Worm (Caenorhabditis elegans): ENCODE results near the gene lron-4.

Gene lron-4

DNA sequence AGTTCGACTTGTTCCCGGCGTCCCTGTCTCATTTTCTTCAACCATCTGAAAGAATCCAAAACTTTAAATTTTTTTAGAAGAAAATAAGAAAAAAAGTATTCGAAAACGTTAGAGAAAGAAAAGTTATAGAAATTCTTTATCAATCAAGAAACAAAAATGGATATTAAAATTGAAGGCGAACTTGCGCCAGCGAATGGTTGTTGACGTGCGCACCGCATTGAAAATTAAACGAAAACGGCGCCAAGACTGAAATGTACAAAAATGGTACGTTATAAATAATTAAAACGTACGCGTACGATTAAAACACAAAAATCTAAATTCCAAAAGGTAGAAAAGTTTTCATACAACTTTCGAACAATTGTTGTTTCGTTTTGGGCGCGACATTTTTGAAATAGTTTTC lies 25.2 kb downstream of the lron-4 start, which contains the start of gene K02C4.3 (continued):
- TF ChIP-seq mes-2 (tag; optimal IDR thresholded peaks at IDR 0.05; ENCODE audit: poor library complexity, severe bottlenecking) (peak; percentile 81), nhr-237 (tag; optimal IDR thresholded peaks at IDR 0.05) (no peak), rbr-2 (tag; optimal IDR thresholded peaks at IDR 0.05) (peak; percentile 40), ces-1 (GFP tag; optimal IDR thresholded peaks at IDR 0.05) (no peak), vab-7 (GFP tag; IDR thresholded peaks at IDR 0.05) (no peak), F49E8.2 (tag; optimal IDR thresholded peaks at IDR 0.05; ENCODE audit: borderline replicate concordance) (no peak), dmd-8 (GFP tag; IDR thresholded peaks at IDR 0.05) (no peak), php-3 (GFP tag; IDR thresholded peaks at IDR 0.05) (no peak), lin-29 (GFP tag; IDR thresholded peaks at IDR 0.05) (no peak), nhr-28 (tag; optimal IDR thresholded peaks at IDR 0.05) (peak; percentile 27), fos-1 (tag; optimal IDR thresholded peaks at IDR 0.05) (no peak), F37D6.2 (tag; optimal IDR thresholded peaks at IDR 0.05) (no peak), nhr-102 (tag; optimal IDR thresholded peaks at IDR 0.05) (no peak), nhr-41 (GFP tag; IDR thresholded peaks at IDR 0.05) (no peak), ztf-11 (tag; optimal IDR thresholded peaks at IDR 0.05) (no peak), attf-4 (tag; optimal IDR thresholded peaks at IDR 0.05) (no peak), unc-130 (GFP tag; optimal IDR thresholded peaks at IDR 0.05) (no peak), spr-1 (tag; optimal IDR thresholded peaks at IDR 0.05) (peak; percentile 42), egl-43 (GFP tag; IDR thresholded peaks at IDR 0.05) (no peak), gei-8 (GFP tag; optimal IDR thresholded peaks at IDR 0.05) (no peak), F10B5.3 (tag; optimal IDR thresholded peaks at IDR 0.05) (no peak), dpl-1 (GFP tag; optimal IDR thresholded peaks at IDR 0.05) (peak; percentile 93), mdl-1 (tag; optimal IDR thresholded peaks at IDR 0.05) (no peak), set-16 (GFP tag; IDR thresholded peaks at IDR 0.05) (no peak), daf-19 (GFP tag; conservative IDR thresholded peaks at IDR 0.05) (no peak), arid-1 (GFP tag; conservative IDR thresholded peaks at IDR 0.05) (no peak), zfp-3 (GFP tag; conservative IDR thresholded peaks at IDR 0.05) (no peak), nhr-25 (tag; optimal IDR thresholded peaks at IDR 0.05; ENCODE audit: borderline replicate concordance, insufficient read depth) (no peak), lin-15B (tag; optimal IDR thresholded peaks at IDR 0.05) (no peak), ztf-7 (tag; optimal IDR thresholded peaks at IDR 0.05) (peak; percentile 10)

ce11 chrII:8078041-8078440 lies 33.9 kb downstream of the lron-4 start, which contains the start of gene K02C4.5:
Gene K02C4.5 (plus strand): TSS chrII:8078435.
- TF ChIP-seq nhr-6 (tag; optimal IDR thresholded peaks at IDR 0.05) (peak; percentile 61), nhr-28 (tag; optimal IDR thresholded peaks at IDR 0.05) (peak; percentile 65), dmd-6 (GFP tag; IDR thresholded peaks at IDR 0.05) (peak; percentile 59), daf-16 (GFP tag; optimal IDR thresholded peaks at IDR 0.05) (no peak), daf-16 (tag; optimal IDR thresholded peaks at IDR 0.05) (peak; percentile 80), dpl-1 (GFP tag; optimal IDR thresholded peaks at IDR 0.05) (no peak), attf-4 (tag; optimal IDR thresholded peaks at IDR 0.05) (no peak), lsy-2 (tag; optimal IDR thresholded peaks at IDR 0.05) (peak in 1 of 2 experiments; percentile 26), nhr-11 (tag; optimal IDR thresholded peaks at IDR 0.05) (no peak), pqm-1 (tag; optimal IDR thresholded peaks at IDR 0.05) (peak; percentile 98), skn-1 (tag; optimal IDR thresholded peaks at IDR 0.05) (no peak), nhr-102 (tag; optimal IDR thresholded peaks at IDR 0.05) (no peak), tag-97 (GFP tag; IDR thresholded peaks at IDR 0.05) (no peak), mep-1 (tag; optimal IDR thresholded peaks at IDR 0.05) (peak; percentile 25), aha-1 (tag) (peak; percentile 35), hlh-30 (tag; optimal IDR thresholded peaks at IDR 0.05; ENCODE audit: insufficient read depth) (peak; percentile 61), ztf-7 (tag; optimal IDR thresholded peaks at IDR 0.05) (peak; percentile 7), Y75B8A.6 (GFP tag; IDR thresholded peaks at IDR 0.05) (no peak), hlh-11 (tag; optimal IDR thresholded peaks at IDR 0.05) (peak; percentile 79), dve-1 (tag; optimal IDR thresholded peaks at IDR 0.05; ENCODE audit: insufficient read depth) (peak; percentile 60), php-3 (GFP tag; IDR thresholded peaks at IDR 0.05) (0 out of 2 replicates have a peak, but pooled peaks have one; percentile 49), tra-1 (GFP tag; IDR thresholded peaks at IDR 0.05) (peak; percentile 70), mxl-2 (GFP tag; conservative IDR thresholded peaks at IDR 0.05) (no peak), lin-1 (GFP tag; IDR thresholded peaks at IDR 0.05) (0 out of 2 replicates have a peak, but pooled peaks have one; percentile 34), lin-13 (GFP tag; optimal IDR thresholded peaks at IDR 0.05) (no peak)
